Worm (Caenorhabditis elegans) whole organism, young adult: ENCODE measurements around the gene C05D9.3.

Experiments used
- B0035.1 ChIP-seq: sonication (generic microtip); optimal IDR thresholded peaks from 2 replicates; lab custom pipeline; 2016; ENCODE audit warnings: missing genetic modification characterization, mild to moderate bottlenecking, missing compliant biosample characterization, missing genotype, missing genetic modification reagents
- B0261.1 ChIP-seq: sonication (generic microtip); optimal IDR thresholded peaks from 2 replicates; lab custom pipeline; 2016; ENCODE audit warnings: mild to moderate bottlenecking, missing genetic modification characterization, moderate library complexity, missing compliant biosample characterization
- B0336.3 ChIP-seq: fragments of 200-800 bp; sonication (Bioruptor generic); IDR thresholded peaks from 2 replicates; pipeline ENCODE4 v1.3.6; 2022; ENCODE audit warnings: missing genetic modification characterization, missing compliant biosample characterization
- D2030.7 ChIP-seq: fragments of 200-800 bp; sonication (Bioruptor generic); IDR thresholded peaks from 2 replicates; pipeline ENCODE4 v1.3.6; 2022; ENCODE audit warnings: missing genetic modification reagents, missing genetic modification characterization, missing compliant biosample characterization
- F10E7.11 ChIP-seq: sonication (generic microtip); optimal IDR thresholded peaks from 2 replicates; lab custom pipeline; 2017; ENCODE audit warnings: mild to moderate bottlenecking, missing genetic modification characterization, moderate library complexity, missing compliant biosample characterization
- F22D6.2 ChIP-seq: sonication (generic microtip); optimal IDR thresholded peaks from 2 replicates; lab custom pipeline; 2016; ENCODE audit warnings: mild to moderate bottlenecking, missing genetic modification characterization, missing compliant biosample characterization
- F23B12.7 ChIP-seq: sonication (generic microtip); optimal IDR thresholded peaks from 2 replicates; lab custom pipeline; 2017; ENCODE audit warnings: missing genetic modification characterization, mild to moderate bottlenecking, missing compliant biosample characterization, antibody characterized with exemption, moderate library complexity; ENCODE audit not compliant: insufficient read depth
- F55B11.4 ChIP-seq: sonication (generic microtip); optimal IDR thresholded peaks from 2 replicates; lab custom pipeline; 2016; ENCODE audit warnings: missing compliant biosample characterization, missing genetic modification characterization, borderline replicate concordance; ENCODE audit not compliant: insufficient read depth
- F57C9.4 ChIP-seq: sonication (generic microtip); optimal IDR thresholded peaks from 2 replicates; lab custom pipeline; 2017; ENCODE audit warnings: mild to moderate bottlenecking, missing genetic modification characterization, missing compliant biosample characterization
- T26A5.8 ChIP-seq: sonication (generic microtip); optimal IDR thresholded peaks from 2 replicates; lab custom pipeline; 2016; ENCODE audit warnings: missing genetic modification characterization, missing compliant biosample characterization
- Y56A3A.18 ChIP-seq: fragments of 200-800 bp; sonication (Bioruptor generic); IDR thresholded peaks from 2 replicates; pipeline ENCODE4 v1.3.6; 2022; ENCODE audit warnings: missing genetic modification reagents, missing genetic modification characterization, missing compliant biosample characterization
- Y67H2A.10 ChIP-seq: fragments of 200-800 bp; sonication (Bioruptor generic); conservative IDR thresholded peaks from 2 replicates; pipeline ENCODE4 v1.3.6; 2022; ENCODE audit warnings: missing genetic modification reagents, missing genetic modification characterization, missing compliant biosample characterization
- akir-1 ChIP-seq: fragments of 200-800 bp; sonication (Bioruptor generic); optimal IDR thresholded peaks from 2 replicates; lab custom pipeline; 2018; ENCODE audit warnings: mild to moderate bottlenecking, missing genetic modification characterization, moderate library complexity, missing compliant biosample characterization
- aptf-3 ChIP-seq: fragments of 200-800 bp; sonication (Bioruptor generic); IDR thresholded peaks from 2 replicates; pipeline ENCODE4 v1.3.6; 2022; ENCODE audit warnings: missing genetic modification characterization, missing compliant biosample characterization
- athp-1 ChIP-seq: sonication (generic microtip); optimal IDR thresholded peaks from 2 replicates; lab custom pipeline; 2017; ENCODE audit warnings: mild to moderate bottlenecking, missing genetic modification characterization, missing compliant biosample characterization
- ccch-3 ChIP-seq: fragments of 200-800 bp; sonication (Bioruptor generic); optimal IDR thresholded peaks from 2 replicates; lab custom pipeline; 2018; ENCODE audit warnings: mild to moderate bottlenecking, missing genetic modification characterization, missing compliant biosample characterization
- cebp-2 ChIP-seq: fragments of 200-800 bp; sonication (Bioruptor generic); IDR thresholded peaks from 2 replicates; pipeline ENCODE4 v1.3.6; 2022; ENCODE audit warnings: missing genetic modification characterization, missing compliant biosample characterization
- ceh-58 ChIP-seq: fragments of 200-800 bp; sonication (Bioruptor generic); IDR thresholded peaks from 2 replicates; pipeline ENCODE4 v1.3.6; 2022; ENCODE audit warnings: missing genetic modification characterization, missing compliant biosample characterization
- ceh-91 ChIP-seq: fragments of 200-800 bp; sonication (Bioruptor generic); IDR thresholded peaks from 2 replicates; pipeline ENCODE4 v1.3.6; 2022; ENCODE audit warnings: missing genetic modification reagents, missing genetic modification characterization, missing compliant biosample characterization
- chd-7 ChIP-seq: sonication (generic microtip); optimal IDR thresholded peaks from 2 replicates; lab custom pipeline; 2016; ENCODE audit warnings: mild to moderate bottlenecking, missing genetic modification characterization, moderate library complexity, missing compliant biosample characterization
- dox-1 ChIP-seq: fragments of 200-800 bp; sonication (Bioruptor generic); IDR thresholded peaks from 2 replicates; pipeline ENCODE4 v1.3.6; 2022; ENCODE audit warnings: missing genetic modification reagents, missing genetic modification characterization, missing compliant biosample characterization
- dpff-1 ChIP-seq: sonication (generic microtip); optimal IDR thresholded peaks from 2 replicates; lab custom pipeline; 2017; ENCODE audit warnings: mild to moderate bottlenecking, missing genetic modification characterization, missing compliant biosample characterization
- efl-1 ChIP-seq: fragments of 150-350 bp; optimal IDR thresholded peaks from 2 replicates; lab custom pipeline; 2014; ENCODE audit warnings: missing biosample characterization, missing genetic modification reagents, missing genetic modification characterization
- fkh-3 ChIP-seq: sonication (generic microtip); optimal IDR thresholded peaks from 2 replicates; lab custom pipeline; 2016; ENCODE audit warnings: mild to moderate bottlenecking, missing genetic modification characterization, missing compliant biosample characterization
- gei-17 ChIP-seq: fragments of 200-800 bp; sonication (Bioruptor generic); optimal IDR thresholded peaks from 2 replicates; lab custom pipeline; 2018; ENCODE audit warnings: mild to moderate bottlenecking, missing genetic modification characterization, missing compliant biosample characterization
- hlh-26 ChIP-seq: fragments of 200-800 bp; sonication (Bioruptor generic); conservative IDR thresholded peaks from 2 replicates; pipeline ENCODE4 v1.3.6; 2022; ENCODE audit warnings: missing genetic modification reagents, missing genetic modification characterization, missing compliant biosample characterization
- hmg-20 ChIP-seq: fragments of 200-800 bp; sonication (Bioruptor generic); IDR thresholded peaks from 2 replicates; pipeline ENCODE4 v1.3.6; 2022; ENCODE audit warnings: missing genetic modification reagents, missing genetic modification characterization, missing compliant biosample characterization
- lin-26 ChIP-seq: fragments of 200-800 bp; sonication (Bioruptor generic); IDR thresholded peaks from 2 replicates; pipeline ENCODE4 v1.3.6; 2022; ENCODE audit warnings: missing genetic modification reagents, missing genetic modification characterization, missing compliant biosample characterization
- lin-40 ChIP-seq: sonication (generic microtip); optimal IDR thresholded peaks from 2 replicates; lab custom pipeline; 2016; ENCODE audit warnings: missing genetic modification characterization, mild to moderate bottlenecking, missing compliant biosample characterization, missing genotype, missing genetic modification reagents
- lsl-1 ChIP-seq: fragments of 200-800 bp; sonication (Bioruptor generic); optimal IDR thresholded peaks from 2 replicates; lab custom pipeline; 2018; ENCODE audit warnings: mild to moderate bottlenecking, missing genetic modification characterization, moderate library complexity, missing compliant biosample characterization
- lsy-27 ChIP-seq: sonication (generic microtip); optimal IDR thresholded peaks from 2 replicates; lab custom pipeline; 2017; ENCODE audit warnings: missing genetic modification characterization, mild to moderate bottlenecking, missing compliant biosample characterization, antibody characterized with exemption, missing genotype, borderline replicate concordance; ENCODE audit not compliant: insufficient read depth
- madf-10 ChIP-seq: sonication (generic microtip); optimal IDR thresholded peaks from 2 replicates; lab custom pipeline; 2016; ENCODE audit warnings: mild to moderate bottlenecking, missing genetic modification characterization, missing compliant biosample characterization
- madf-3 ChIP-seq: fragments of 200-800 bp; sonication (Bioruptor generic); IDR thresholded peaks from 2 replicates; pipeline ENCODE4 v1.3.6; 2022; ENCODE audit warnings: missing genetic modification reagents, missing genetic modification characterization, missing compliant biosample characterization
- madf-8 ChIP-seq: fragments of 200-800 bp; sonication (Bioruptor generic); conservative IDR thresholded peaks from 2 replicates; pipeline ENCODE4 v1.3.6; 2022; ENCODE audit warnings: missing genetic modification reagents, missing genetic modification characterization, missing compliant biosample characterization
- mes-4 ChIP-seq: sonication (generic microtip); optimal IDR thresholded peaks from 2 replicates; lab custom pipeline; 2016; ENCODE audit warnings: missing genotype, missing genetic modification characterization, missing compliant biosample characterization
- nfya-1 ChIP-seq: sonication (generic microtip); optimal IDR thresholded peaks from 2 replicates; lab custom pipeline; 2017; ENCODE audit warnings: antibody characterized with exemption, missing compliant biosample characterization, missing genetic modification characterization, borderline replicate concordance; ENCODE audit not compliant: insufficient read depth
- nfyb-1 ChIP-seq: fragments of 200-800 bp; sonication (Bioruptor generic); IDR thresholded peaks from 2 replicates; pipeline ENCODE4 v1.3.6; 2022; ENCODE audit warnings: missing genetic modification reagents, missing genetic modification characterization, missing compliant biosample characterization
- nhr-27 ChIP-seq: fragments of 200-800 bp; sonication (Bioruptor generic); optimal IDR thresholded peaks from 2 replicates; lab custom pipeline; 2018; ENCODE audit warnings: mild to moderate bottlenecking, missing genetic modification characterization, moderate library complexity, missing compliant biosample characterization
- nhr-90 ChIP-seq: sonication (generic microtip); optimal IDR thresholded peaks from 2 replicates; lab custom pipeline; 2016; ENCODE audit warnings: missing genotype, mild to moderate bottlenecking, missing genetic modification characterization, missing compliant biosample characterization
- pbrm-1 ChIP-seq: fragments of 200-800 bp; sonication (Bioruptor generic); IDR thresholded peaks from 2 replicates; pipeline ENCODE4 v1.3.6; 2022; ENCODE audit warnings: missing genetic modification reagents, missing genetic modification characterization, missing compliant biosample characterization
- pha-4 ChIP-seq: fragments of 150-350 bp; sonication (generic microtip); optimal IDR thresholded peaks from 2 replicates; lab custom pipeline; 2014; ENCODE audit warnings: missing biosample characterization, missing genetic modification reagents, missing genetic modification characterization
- repo-1 ChIP-seq: sonication (generic microtip); optimal IDR thresholded peaks from 2 replicates; lab custom pipeline; 2017; ENCODE audit warnings: mild to moderate bottlenecking, missing genetic modification characterization, missing compliant biosample characterization
- rpc-1 ChIP-seq, 2 experiments: fragments of 150-350 bp in 1 of 2; sonication (generic microtip) in 1 of 2; optimal IDR thresholded peaks; 2 replicates each; lab custom pipeline; 2014 to 2018; ENCODE audit warnings: missing biosample characterization in 1 of 2, missing genetic modification characterization in 1 of 2, missing genetic modification reagents in 1 of 2, missing genotype in 1 of 2
- sea-2 ChIP-seq: fragments of 200-800 bp; sonication (Bioruptor generic); IDR thresholded peaks from 2 replicates; pipeline ENCODE4 v1.3.6; 2022; ENCODE audit warnings: missing genetic modification characterization, missing compliant biosample characterization
- snpc-4 ChIP-seq, 5 experiments: fragments of 150-350 bp in 1 of 5; sonication (generic microtip) in 4 of 5; optimal IDR thresholded peaks; 2 replicates each; lab custom pipeline; 2014 to 2018; ENCODE audit warnings: missing genetic modification characterization in 5 of 5, missing biosample characterization in 3 of 5, antibody characterized with exemption in 2 of 5, mild to moderate bottlenecking in 2 of 5, missing compliant biosample characterization in 2 of 5, missing genotype in 2 of 5, moderate library complexity in 2 of 5, missing genetic modification reagents in 1 of 5
- sptf-2 ChIP-seq: fragments of 200-800 bp; sonication (Bioruptor generic); optimal IDR thresholded peaks from 2 replicates; lab custom pipeline; 2018; ENCODE audit warnings: mild to moderate bottlenecking, missing genetic modification characterization, missing compliant biosample characterization
- unc-130 ChIP-seq: sonication (generic microtip); optimal IDR thresholded peaks from 2 replicates; lab custom pipeline; 2016; ENCODE audit warnings: missing genetic modification reagents, missing genetic modification characterization, missing compliant biosample characterization
- zfh-2 ChIP-seq: fragments of 200-800 bp; sonication (Bioruptor generic); conservative IDR thresholded peaks from 2 replicates; pipeline ENCODE4 v1.3.6; 2022; ENCODE audit warnings: missing genetic modification reagents, missing genetic modification characterization, missing compliant biosample characterization
- ztf-25 ChIP-seq: fragments of 200-800 bp; sonication (Bioruptor generic); IDR thresholded peaks from 2 replicates; pipeline ENCODE4 v1.3.6; 2022; ENCODE audit warnings: missing genetic modification reagents, missing genetic modification characterization, missing compliant biosample characterization

The C05D9.3 gene

DNA sequence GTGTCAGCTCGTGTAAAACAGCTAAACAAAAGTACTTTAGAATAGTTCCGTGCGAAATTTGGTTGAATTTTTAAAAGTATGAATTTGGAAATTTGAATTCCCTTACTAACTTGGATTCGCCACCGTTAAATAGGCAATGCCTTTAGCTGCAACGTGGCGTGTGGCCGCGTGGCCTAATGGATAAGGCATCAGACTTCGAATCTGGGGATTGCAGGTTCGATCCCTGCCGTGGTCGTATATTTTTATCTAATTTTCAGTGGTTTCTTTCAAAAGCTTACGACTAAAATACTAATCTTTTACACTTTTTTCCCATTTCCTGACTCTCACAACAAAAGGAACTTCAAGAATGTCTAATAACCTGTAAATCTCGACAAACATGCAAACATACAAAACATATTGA, 22.0 kb upstream of the C05D9.3 start (continued):
- TF ChIP-seq lin-40 (tag; lab: Kevin White, UChicago), result no peak
- no peak for TF ChIP-seq fkh-3 (tag; lab: Kevin White, UChicago)
- no peak for TF ChIP-seq lsy-27 (tag; lab: Kevin White, UChicago)
- no peak for TF ChIP-seq T26A5.8 (tag; lab: Kevin White, UChicago)
- TF ChIP-seq F23B12.7 (tag; lab: Kevin White, UChicago), result no peak
- no peak for TF ChIP-seq F22D6.2 (tag; lab: Kevin White, UChicago)
- TF ChIP-seq sptf-2 (GFP tag; lab: Kevin White, UChicago), result no peak
- peak; percentile 65 for TF ChIP-seq D2030.7 (GFP tag; lab: Robert Waterston, UW)
- TF ChIP-seq dpff-1 (tag; lab: Kevin White, UChicago), result no peak
- no peak for TF ChIP-seq nhr-27 (tag; lab: Kevin White, UChicago)
- TF ChIP-seq pha-4 (tag; lab: Kevin White, UChicago), result no peak
- TF ChIP-seq athp-1 (tag; lab: Kevin White, UChicago), result no peak
- no peak for TF ChIP-seq efl-1
- TF ChIP-seq B0261.1 (tag; lab: Kevin White, UChicago), result peak; percentile 58
- no peak for TF ChIP-seq F10E7.11
- no peak for TF ChIP-seq nhr-90 (tag; lab: Kevin White, UChicago)
- no peak for TF ChIP-seq B0035.1 (tag; lab: Kevin White, UChicago)
- TF ChIP-seq unc-130 (GFP tag; lab: Kevin White, UChicago), result no peak
- no peak for TF ChIP-seq nfya-1 (tag; lab: Kevin White, UChicago)
- no peak for TF ChIP-seq hmg-20 (GFP tag; lab: Robert Waterston, UW)
- no peak for TF ChIP-seq akir-1 (GFP tag; lab: Kevin White, UChicago)
- no peak for TF ChIP-seq Y56A3A.18
- no peak for TF ChIP-seq mes-4
- no peak for TF ChIP-seq lsl-1 (GFP tag; lab: Kevin White, UChicago)
- no peak for TF ChIP-seq B0336.3 (GFP tag; lab: Robert Waterston, UW)
- no peak for TF ChIP-seq madf-3 (GFP tag; lab: Robert Waterston, UW)
- TF ChIP-seq chd-7 (tag; lab: Kevin White, UChicago), result no peak
- no peak for TF ChIP-seq aptf-3 (GFP tag; lab: Robert Waterston, UW)
- TF ChIP-seq snpc-4 (GFP tag; optimal IDR thresholded peaks at IDR 0.05; lab: Kevin White, UChicago), result no peak
- TF ChIP-seq snpc-4 (tag; optimal IDR thresholded peaks at IDR 0.05; lab: Kevin White, UChicago), result peak in 1 of 4 experiments; percentile 43
- TF ChIP-seq madf-8 (GFP tag; lab: Robert Waterston, UW), result no peak
- TF ChIP-seq dox-1 (GFP tag; lab: Robert Waterston, UW), result 0 out of 2 replicates have a peak, but pooled peaks have one; percentile 27
- no peak for TF ChIP-seq nfyb-1
- TF ChIP-seq gei-17 (GFP tag; lab: Kevin White, UChicago), result no peak
- TF ChIP-seq ztf-25, result 0 out of 2 replicates have a peak, but pooled peaks have one; percentile 53
- TF ChIP-seq ceh-58 (GFP tag; lab: Robert Waterston, UW), result no peak
- peak; percentile 67 for TF ChIP-seq lin-26 (GFP tag; lab: Robert Waterston, UW)
- no peak for TF ChIP-seq cebp-2
- TF ChIP-seq, all 124 proteins: peak for 15

DNA sequence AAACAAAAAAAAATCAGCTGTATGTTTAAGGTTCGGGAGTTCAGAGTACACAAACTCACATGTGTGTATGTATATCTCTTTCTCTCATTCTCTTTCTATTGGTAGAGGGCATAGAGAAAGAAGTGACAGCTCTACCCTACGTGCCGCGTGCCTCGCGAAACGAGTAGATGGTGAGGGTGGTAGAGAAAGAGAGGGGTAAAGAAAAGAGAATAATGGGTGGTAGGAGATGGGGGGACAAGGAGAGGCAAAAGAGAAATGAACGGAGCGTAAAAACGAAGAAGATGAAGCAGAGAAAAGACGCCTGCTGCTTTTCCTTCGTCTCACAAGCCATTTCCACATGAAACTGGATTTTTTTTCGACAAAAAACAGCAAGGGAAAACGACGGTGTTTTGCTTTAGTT, 18.5 kb upstream of the C05D9.3 start:
- TF ChIP-seq zfh-2 (GFP tag; lab: Robert Waterston, UW) (peak; percentile 86), B0035.1 (tag; lab: Kevin White, UChicago) (peak; percentile 18), repo-1 (tag; lab: Kevin White, UChicago) (peak; percentile 43), madf-10 (tag; lab: Kevin White, UChicago) (peak; percentile 84), F57C9.4 (no peak), pbrm-1 (GFP tag; lab: Robert Waterston, UW) (peak; percentile 83), ceh-58 (GFP tag; lab: Robert Waterston, UW) (no peak), Y67H2A.10 (GFP tag; lab: Robert Waterston, UW) (peak; percentile 51; the same call in 1 of the 2 replicates), ceh-91 (GFP tag; lab: Robert Waterston, UW) (no peak), hlh-26 (no peak), sea-2 (GFP tag; lab: Robert Waterston, UW) (no peak), F55B11.4 (tag; lab: Kevin White, UChicago) (no peak), rpc-1 (optimal IDR thresholded peaks at IDR 0.05; lab: Kevin White, UChicago) (no peak), rpc-1 (tag; optimal IDR thresholded peaks at IDR 0.05; lab: Kevin White, UChicago) (no peak), ccch-3 (GFP tag; lab: Kevin White, UChicago) (no peak)
